Fruit fly (Drosophila melanogaster) whole organism, adult: ENCODE data around the gene sgg.

Source experiments
- CG11617 ChIP-seq: fragments of 200-800 bp; sonication (Bioruptor generic); optimal IDR thresholded peaks from 2 replicates; lab custom pipeline; 2017; ENCODE audit warnings: mild to moderate bottlenecking, missing biosample characterization, missing genetic modification reagents, missing genetic modification characterization
- CG12768 ChIP-seq: fragments of 200-800 bp; sonication (Bioruptor generic); optimal IDR thresholded peaks from 2 replicates; lab custom pipeline; 2017; ENCODE audit warnings: missing biosample characterization, missing genetic modification characterization, mild to moderate bottlenecking, moderate library complexity, missing genetic modification reagents
- CG14711 ChIP-seq: fragments of 200-800 bp; sonication (Bioruptor generic); optimal IDR thresholded peaks from 2 replicates; lab custom pipeline; 2018; ENCODE audit warnings: missing biosample characterization, mild to moderate bottlenecking, missing genetic modification characterization, moderate library complexity
- CG1620 ChIP-seq: fragments of 200-800 bp; sonication (Bioruptor generic); optimal IDR thresholded peaks from 2 replicates; lab custom pipeline; 2016; ENCODE audit warnings: missing biosample characterization, missing genetic modification characterization
- CG33017 ChIP-seq: fragments of 200-800 bp; sonication (Bioruptor generic); optimal IDR thresholded peaks from 2 replicates; lab custom pipeline; 2018; ENCODE audit warnings: missing biosample characterization, mild to moderate bottlenecking, missing genetic modification characterization, moderate library complexity
- CG5204 ChIP-seq: fragments of 200-800 bp; sonication (Bioruptor generic); optimal IDR thresholded peaks from 2 replicates; lab custom pipeline; 2016; ENCODE audit warnings: missing biosample characterization, missing genetic modification characterization
- CG7045 ChIP-seq: fragments of 200-800 bp; sonication (Bioruptor generic); optimal IDR thresholded peaks from 2 replicates; lab custom pipeline; 2017; ENCODE audit warnings: missing biosample characterization, mild to moderate bottlenecking, missing genetic modification characterization
- CG7101 ChIP-seq: fragments of 200-800 bp; sonication (Bioruptor generic); optimal IDR thresholded peaks from 2 replicates; lab custom pipeline; 2018; ENCODE audit warnings: missing biosample characterization, mild to moderate bottlenecking, missing genetic modification characterization, moderate library complexity
- Clk ChIP-seq: fragments of 200-800 bp; sonication (Bioruptor generic); optimal IDR thresholded peaks from 2 replicates; lab custom pipeline; 2017; ENCODE audit warnings: missing biosample characterization, missing genetic modification characterization
- Crg-1 ChIP-seq: fragments of 200-800 bp; sonication (Bioruptor generic); optimal IDR thresholded peaks from 2 replicates; lab custom pipeline; 2016; ENCODE audit warnings: missing biosample characterization, missing genetic modification characterization
- Hr96 ChIP-seq: fragments of 200-800 bp; sonication (Bioruptor generic); optimal IDR thresholded peaks from 2 replicates; lab custom pipeline; 2016; ENCODE audit warnings: missing biosample characterization, missing genetic modification characterization
- Mnt ChIP-seq: fragments of 200-800 bp; sonication (Bioruptor generic); optimal IDR thresholded peaks from 2 replicates; lab custom pipeline; 2016; ENCODE audit warnings: missing biosample characterization, mild to moderate bottlenecking, missing genetic modification characterization
- bab1 ChIP-seq: fragments of 200-800 bp; sonication (Bioruptor generic); optimal IDR thresholded peaks from 3 replicates; lab custom pipeline; 2019; ENCODE audit warnings: missing biosample characterization, mild to moderate bottlenecking, missing genetic modification characterization, moderate library complexity
- cic ChIP-seq: fragments of 200-800 bp; sonication (Bioruptor generic); optimal IDR thresholded peaks from 2 replicates; lab custom pipeline; 2017; ENCODE audit warnings: missing biosample characterization, mild to moderate bottlenecking, missing genetic modification characterization, moderate library complexity
- cnc ChIP-seq, 2 experiments: fragments of >200 bp; optimal IDR thresholded peaks; 2 replicates each; lab custom pipeline; 2017
- kay ChIP-seq: fragments of 200-800 bp; sonication (Bioruptor generic); peaks from one replicate; lab custom pipeline; 2016; ENCODE audit warnings: missing biosample characterization, missing genetic modification characterization, borderline replicate concordance
- ovo ChIP-seq: fragments of 200-800 bp; sonication (Bioruptor generic); optimal IDR thresholded peaks from 2 replicates; lab custom pipeline; 2016; ENCODE audit warnings: missing biosample characterization, missing genetic modification characterization
- pad ChIP-seq: fragments of 200-800 bp; sonication (Bioruptor generic); optimal IDR thresholded peaks from 3 replicates; lab custom pipeline; 2017; ENCODE audit warnings: missing biosample characterization, missing genetic modification characterization, mild to moderate bottlenecking, moderate library complexity, missing genetic modification reagents
- tj ChIP-seq: fragments of 200-800 bp; sonication (Bioruptor generic); optimal IDR thresholded peaks from 3 replicates; lab custom pipeline; 2017; ENCODE audit warnings: missing biosample characterization, mild to moderate bottlenecking, missing genetic modification characterization, moderate library complexity
- toe ChIP-seq: fragments of 200-800 bp; sonication (Bioruptor generic); optimal IDR thresholded peaks from 2 replicates; lab custom pipeline; 2016; ENCODE audit warnings: missing biosample characterization, missing genetic modification characterization

Gene sgg

dm6 chrX:2624525-2625006, 9.2 kb upstream of the sgg start, which contains the start of the genes brv3 and Pi4KIIIalpha:
TSS of gene brv3 (minus strand) at chrX:2624575.
TSS of gene Pi4KIIIalpha (plus strand) at chrX:2624804.
- peak; percentile 2 for TF ChIP-seq Mnt (GFP tag; lab: Kevin White, UChicago)
- TF ChIP-seq bab1 (GFP tag; lab: Kevin White, UChicago) = peak; percentile 6
- TF ChIP-seq Crg-1 (GFP tag; lab: Kevin White, UChicago) = no peak

dm6 chrX:2625009-2625408, 8.7 kb upstream of the sgg start:
- TF ChIP-seq Crg-1 (GFP tag; lab: Kevin White, UChicago) (no peak), cic (GFP tag; lab: Kevin White, UChicago) (no peak), cnc (optimal IDR thresholded peaks at IDR 0.05; lab: Kevin White, UChicago) (no peak), CG12768 (GFP tag; lab: Kevin White, UChicago) (no peak), CG14711 (no peak), Hr96 (GFP tag; lab: Kevin White, UChicago) (no peak), toe (GFP tag; lab: Kevin White, UChicago) (no peak), tj (no peak), CG1620 (GFP tag; lab: Kevin White, UChicago) (no peak), CG11617 (GFP tag; lab: Kevin White, UChicago) (no peak), bab1 (GFP tag; lab: Kevin White, UChicago) (no peak), CG33017 (tag; lab: Kevin White, UChicago) (no peak)

dm6 chrX:2635075-2635643, 1.4 kb downstream of the sgg start:
- no peak for TF ChIP-seq tj
- TF ChIP-seq toe (GFP tag; lab: Kevin White, UChicago) = no peak
- TF ChIP-seq CG7101 = peak; percentile 6
- peak; percentile 4 for TF ChIP-seq CG14711
- no peak for TF ChIP-seq ovo
- TF ChIP-seq CG7045 (GFP tag; lab: Kevin White, UChicago) = peak; percentile 35
- TF ChIP-seq CG33017 (tag; lab: Kevin White, UChicago) = no peak
- TF ChIP-seq kay (GFP tag; lab: Kevin White, UChicago) = no peak
- TF ChIP-seq Clk = no peak
- no peak for TF ChIP-seq CG5204 (GFP tag; lab: Kevin White, UChicago)
- TF ChIP-seq CG12768 (GFP tag; lab: Kevin White, UChicago) = no peak
- no peak for TF ChIP-seq Mnt (GFP tag; lab: Kevin White, UChicago)
- TF ChIP-seq bab1 (GFP tag; lab: Kevin White, UChicago) = no peak
- TF ChIP-seq CG1620 (GFP tag; lab: Kevin White, UChicago) = peak; percentile 8
- no peak for TF ChIP-seq cnc (optimal IDR thresholded peaks at IDR 0.05; lab: Kevin White, UChicago)
- TF ChIP-seq cic (GFP tag; lab: Kevin White, UChicago) = no peak
- no peak for TF ChIP-seq CG11617 (GFP tag; lab: Kevin White, UChicago)
- no peak for TF ChIP-seq pad (GFP tag; lab: Kevin White, UChicago)
- TF ChIP-seq Hr96 (GFP tag; lab: Kevin White, UChicago) = no peak
- TF ChIP-seq Crg-1 (GFP tag; lab: Kevin White, UChicago) = no peak

- TF ChIP-seq toe (GFP tag; lab: Kevin White, UChicago) (no peak), CG14711 (peak; percentile 73)
Observed at dm6 chrX:2635953-2636715, 2.4 kb downstream of the sgg start.

- TF ChIP-seq ovo (no peak), CG7101 (no peak), CG12768 (GFP tag; lab: Kevin White, UChicago) (no peak), Hr96 (GFP tag; lab: Kevin White, UChicago) (no peak), pad (GFP tag; lab: Kevin White, UChicago) (no peak), Mnt (GFP tag; lab: Kevin White, UChicago) (no peak), CG1620 (GFP tag; lab: Kevin White, UChicago) (no peak), tj (no peak)
Observed at dm6 chrX:2636825-2637535, 3.2 kb downstream of the sgg start.

- TF ChIP-seq cnc (optimal IDR thresholded peaks at IDR 0.05; lab: Kevin White, UChicago) (no peak), toe (GFP tag; lab: Kevin White, UChicago) (no peak), Hr96 (GFP tag; lab: Kevin White, UChicago) (no peak), CG7045 (GFP tag; lab: Kevin White, UChicago) (no peak), bab1 (GFP tag; lab: Kevin White, UChicago) (no peak), cic (GFP tag; lab: Kevin White, UChicago) (no peak), CG14711 (no peak), CG33017 (tag; lab: Kevin White, UChicago) (no peak), kay (GFP tag; lab: Kevin White, UChicago) (no peak), ovo (no peak), CG12768 (GFP tag; lab: Kevin White, UChicago) (no peak), CG11617 (GFP tag; lab: Kevin White, UChicago) (no peak), CG1620 (GFP tag; lab: Kevin White, UChicago) (no peak), tj (no peak), pad (GFP tag; lab: Kevin White, UChicago) (no peak), CG5204 (GFP tag; lab: Kevin White, UChicago) (no peak)
Observed at dm6 chrX:2637914-2638313, 4.2 kb downstream of the sgg start.
